Worm (Caenorhabditis elegans) whole organism, L2 larva: Measurements from ENCODE around the gene K08C7.6.
A peak's percentile ranks its signal among the peaks of the same experiment; 100 is the strongest.

ENCODE experiments used
- C34F6.9 ChIP-seq: fragments of 150-350 bp; optimal IDR thresholded peaks from 2 replicates; lab custom pipeline; 2014; ENCODE audit warnings: missing biosample characterization, missing genetic modification characterization
- F13H6.1 ChIP-seq: sonication (generic microtip); optimal IDR thresholded peaks from 2 replicates; lab custom pipeline; 2016; ENCODE audit warnings: missing genetic modification characterization, missing compliant biosample characterization
- Y55F3AM.14 ChIP-seq: fragments of 200-800 bp; sonication (Bioruptor generic); optimal IDR thresholded peaks from 2 replicates; lab custom pipeline; 2018; ENCODE audit warnings: mild to moderate bottlenecking, missing genetic modification characterization, missing compliant biosample characterization
- ZK546.5 ChIP-seq: sonication (generic microtip); optimal IDR thresholded peaks from 2 replicates; lab custom pipeline; 2017; ENCODE audit warnings: missing biosample characterization, missing genetic modification characterization
- blmp-1 ChIP-seq: sonication (generic microtip); optimal IDR thresholded peaks from 2 replicates; lab custom pipeline; 2017; ENCODE audit warnings: missing genetic modification characterization, mild to moderate bottlenecking, missing compliant biosample characterization, antibody characterized with exemption, moderate library complexity; ENCODE audit not compliant: insufficient read depth
- crh-2 ChIP-seq: sonication (generic microtip); optimal IDR thresholded peaks from 2 replicates; lab custom pipeline; 2017; ENCODE audit warnings: missing biosample characterization, missing genetic modification characterization
- dmd-4 ChIP-seq: sonication (generic microtip); optimal IDR thresholded peaks from 2 replicates; lab custom pipeline; 2017; ENCODE audit warnings: missing biosample characterization, missing genetic modification characterization
- elt-3 ChIP-seq: sonication (generic microtip); optimal IDR thresholded peaks from 2 replicates; lab custom pipeline; 2017; ENCODE audit warnings: missing biosample characterization, missing genetic modification characterization
- fos-1 ChIP-seq: fragments of 150-350 bp; optimal IDR thresholded peaks from 2 replicates; lab custom pipeline; 2014; ENCODE audit warnings: missing biosample characterization, missing genetic modification characterization
- gmeb-1 ChIP-seq: fragments of 150-350 bp; optimal IDR thresholded peaks from 2 replicates; lab custom pipeline; 2014; ENCODE audit warnings: missing biosample characterization, missing genetic modification characterization
- lin-39 ChIP-seq: fragments of 150-350 bp; optimal IDR thresholded peaks from 2 replicates; lab custom pipeline; 2014; ENCODE audit warnings: missing biosample characterization, missing genetic modification reagents, missing genetic modification characterization
- lsy-2 ChIP-seq, 2 experiments: fragments of 150-350 bp in 1 of 2; sonication (generic microtip) in 1 of 2; optimal IDR thresholded peaks; 2 replicates each; lab custom pipeline; 2014 to 2017; ENCODE audit warnings: missing biosample characterization in 2 of 2, missing genetic modification characterization in 2 of 2
- mab-5 ChIP-seq: fragments of 150-350 bp; optimal IDR thresholded peaks from 2 replicates; lab custom pipeline; 2014; ENCODE audit warnings: missing biosample characterization, missing genetic modification characterization
- mbf-1 ChIP-seq: sonication (generic microtip); optimal IDR thresholded peaks from 2 replicates; lab custom pipeline; 2017; ENCODE audit warnings: missing biosample characterization, missing genetic modification characterization
- nhr-11 ChIP-seq: fragments of 150-350 bp; optimal IDR thresholded peaks from 2 replicates; lab custom pipeline; 2014; ENCODE audit warnings: missing biosample characterization, missing genetic modification characterization
- nhr-12 ChIP-seq: fragments of 150-350 bp; optimal IDR thresholded peaks from 2 replicates; lab custom pipeline; 2014; ENCODE audit warnings: missing biosample characterization, missing genetic modification characterization
- nhr-129 ChIP-seq: fragments of 150-350 bp; optimal IDR thresholded peaks from 2 replicates; lab custom pipeline; 2014; ENCODE audit warnings: missing biosample characterization, missing genetic modification characterization
- nhr-21 ChIP-seq: fragments of 150-350 bp; optimal IDR thresholded peaks from 2 replicates; lab custom pipeline; 2014; ENCODE audit warnings: missing biosample characterization, missing genetic modification characterization
- nhr-25 ChIP-seq: fragments of 150-350 bp; sonication (generic microtip); optimal IDR thresholded peaks from 3 replicates; lab custom pipeline; 2014; ENCODE audit warnings: missing biosample characterization, missing genetic modification characterization
- nhr-6 ChIP-seq: fragments of 150-350 bp; optimal IDR thresholded peaks from 2 replicates; lab custom pipeline; 2014; ENCODE audit warnings: missing biosample characterization, missing genetic modification characterization
- nhr-77 ChIP-seq: fragments of 150-350 bp; optimal IDR thresholded peaks from 2 replicates; lab custom pipeline; 2014; ENCODE audit warnings: missing biosample characterization, missing genetic modification characterization
- peb-1 ChIP-seq: fragments of 150-350 bp; optimal IDR thresholded peaks from 2 replicates; lab custom pipeline; 2014; ENCODE audit warnings: missing biosample characterization, missing genetic modification characterization
- sem-4 ChIP-seq: fragments of 150-350 bp; optimal IDR thresholded peaks from 2 replicates; lab custom pipeline; 2014; ENCODE audit warnings: missing biosample characterization, missing genetic modification reagents, missing genetic modification characterization
- skn-1 ChIP-seq: sonication (generic microtip); optimal IDR thresholded peaks from 2 replicates; lab custom pipeline; 2017; ENCODE audit warnings: missing biosample characterization, missing genetic modification characterization
- sma-3 ChIP-seq: sonication (generic microtip); optimal IDR thresholded peaks from 2 replicates; lab custom pipeline; 2016; ENCODE audit warnings: missing genetic modification reagents, missing genetic modification characterization, missing compliant biosample characterization
- sma-9 ChIP-seq, 2 experiments: fragments of 150-350 bp in 1 of 2; sonication (generic microtip) in 1 of 2; optimal IDR thresholded peaks; 2 replicates each; lab custom pipeline; 2014 to 2016; ENCODE audit warnings: missing genetic modification characterization in 2 of 2, mild to moderate bottlenecking in 1 of 2, missing biosample characterization in 1 of 2, missing compliant biosample characterization in 1 of 2, missing genetic modification reagents in 1 of 2, moderate library complexity in 1 of 2
- unc-55 ChIP-seq: fragments of 150-350 bp; sonication (generic microtip); optimal IDR thresholded peaks from 3 replicates; lab custom pipeline; 2014; ENCODE audit warnings: missing biosample characterization, missing genetic modification reagents, missing genetic modification characterization
- unc-62 ChIP-seq: fragments of 150-350 bp; optimal IDR thresholded peaks from 2 replicates; lab custom pipeline; 2014; ENCODE audit warnings: missing biosample characterization, missing genetic modification reagents, missing genetic modification characterization
- zag-1 ChIP-seq: fragments of 150-350 bp; optimal IDR thresholded peaks from 2 replicates; lab custom pipeline; 2014; ENCODE audit warnings: missing biosample characterization, missing genetic modification characterization
- ztf-11 ChIP-seq: sonication (generic microtip); optimal IDR thresholded peaks from 2 replicates; lab custom pipeline; 2017; ENCODE audit warnings: missing biosample characterization, missing genetic modification characterization
- ztf-4 ChIP-seq: fragments of 150-350 bp; optimal IDR thresholded peaks from 2 replicates; lab custom pipeline; 2014; ENCODE audit warnings: missing biosample characterization, missing genetic modification characterization

The K08C7.6 gene

ce11 chrIV:10697022-10697979 lies 11.6 kb upstream of the K08C7.6 start, which contains the start of gene allo-1:
Gene allo-1, minus strand, starts transcription at chrIV:10697072.
- TF ChIP-seq peb-1: no peak
- TF ChIP-seq unc-62 (GFP tag; lab: Kevin White, UChicago): no peak
- peak; percentile 86 for TF ChIP-seq C34F6.9 (tag; lab: Kevin White, UChicago)
- TF ChIP-seq lsy-2 (tag; optimal IDR thresholded peaks at IDR 0.05; lab: Kevin White, UChicago): peak in 1 of 2 experiments; percentile 75
- TF ChIP-seq sma-3 (GFP tag; lab: Kevin White, UChicago): peak; percentile 69
- TF ChIP-seq zag-1 (tag; lab: Kevin White, UChicago): peak; percentile 14
- no peak for TF ChIP-seq ZK546.5 (tag; lab: Kevin White, UChicago)
- TF ChIP-seq unc-55 (GFP tag; lab: Kevin White, UChicago): peak; percentile 55
- TF ChIP-seq fos-1 (tag; lab: Kevin White, UChicago): peak; percentile 95
- TF ChIP-seq gmeb-1 (tag; lab: Kevin White, UChicago): peak; percentile 91
- TF ChIP-seq crh-2: peak; percentile 68
- TF ChIP-seq nhr-129 (tag; lab: Kevin White, UChicago): peak; percentile 96
- TF ChIP-seq nhr-25 (tag; lab: Kevin White, UChicago): peak; percentile 79
- TF ChIP-seq nhr-12 (tag; lab: Kevin White, UChicago): no peak
- no peak for TF ChIP-seq nhr-11 (tag; lab: Kevin White, UChicago)
- peak; percentile 15 for TF ChIP-seq nhr-21 (tag; lab: Kevin White, UChicago)
- TF ChIP-seq F13H6.1 (tag; lab: Kevin White, UChicago): peak; percentile 79
- TF ChIP-seq skn-1 (tag; lab: Kevin White, UChicago): peak; percentile 3
- peak; percentile 43 for TF ChIP-seq blmp-1 (tag; lab: Kevin White, UChicago)
- no peak for TF ChIP-seq elt-3 (tag; lab: Kevin White, UChicago)
- peak; percentile 33 for TF ChIP-seq sem-4 (tag; lab: Kevin White, UChicago)
- peak; percentile 92 for TF ChIP-seq sma-9 (GFP tag; optimal IDR thresholded peaks at IDR 0.05; lab: Kevin White, UChicago)
- no peak for TF ChIP-seq sma-9 (tag; optimal IDR thresholded peaks at IDR 0.05; lab: Kevin White, UChicago)
- TF ChIP-seq nhr-6 (tag; lab: Kevin White, UChicago): peak; percentile 46
- peak; percentile 32 for TF ChIP-seq ztf-4 (tag; lab: Kevin White, UChicago)
- TF ChIP-seq mab-5 (tag; lab: Kevin White, UChicago): peak; percentile 0

ce11 chrIV:10695203-10695602 lies 9.5 kb upstream of the K08C7.6 start, which contains the start of gene R102.4:
Gene R102.4, minus strand, starts transcription at chrIV:10695303.
- TF ChIP-seq mab-5 (tag; lab: Kevin White, UChicago) (no peak), skn-1 (tag; lab: Kevin White, UChicago) (no peak), Y55F3AM.14 (GFP tag; lab: Kevin White, UChicago) (no peak), ztf-11 (tag; lab: Kevin White, UChicago) (no peak), sem-4 (tag; lab: Kevin White, UChicago) (no peak), lin-39 (tag; lab: Kevin White, UChicago) (no peak)
- TF ChIP-seq, all 48 proteins: peak for 0

ce11 chrIV:10690139-10690538 lies 4.5 kb upstream of the K08C7.6 start, which contains the start of gene R102.8:
Gene R102.8, minus strand, starts transcription at chrIV:10690239.
- TF ChIP-seq dmd-4: no peak
- TF ChIP-seq nhr-77 (tag; lab: Kevin White, UChicago): no peak
- TF ChIP-seq zag-1 (tag; lab: Kevin White, UChicago): no peak

ce11 chrIV:10688972-10689567 lies 3.4 kb upstream of the K08C7.6 start, which contains the start of gene R102.3:
Gene R102.3, plus strand, starts transcription at chrIV:10689517.
- TF ChIP-seq sma-3 (GFP tag; lab: Kevin White, UChicago) (no peak), nhr-21 (tag; lab: Kevin White, UChicago) (peak; percentile 54), nhr-12 (tag; lab: Kevin White, UChicago) (no peak), mbf-1 (no peak)
